Fruit fly (Drosophila melanogaster): ENCODE results near the gene Hmu.

The Hmu gene

DNA sequence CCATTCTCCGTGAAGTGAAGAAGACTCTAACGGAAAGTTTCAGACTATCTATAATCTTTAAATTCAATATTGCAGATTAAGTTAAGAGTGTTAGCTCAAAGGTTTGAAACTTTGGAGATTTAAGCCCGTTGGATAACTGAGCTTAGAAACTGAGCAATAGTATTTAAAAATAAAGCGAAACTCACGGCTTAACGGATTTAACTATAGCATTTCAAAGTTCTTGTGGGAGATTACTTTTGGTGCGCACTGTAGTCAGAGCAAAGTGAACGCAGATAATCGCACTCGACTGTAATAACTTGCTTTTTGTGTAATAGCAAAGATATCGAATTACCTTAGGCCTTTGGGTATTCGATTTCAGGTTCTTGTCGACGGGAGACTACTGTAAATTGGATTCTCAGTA lies 6.3 kb upstream of the Hmu start, which contains the start of gene mrt (continued):
- TF ChIP-seq dmrt11E (tag; optimal IDR thresholded peaks at IDR 0.05) (peak; percentile 15), oc (tag; optimal IDR thresholded peaks at IDR 0.05) (peak; percentile 59), CG3065 (GFP tag; optimal IDR thresholded peaks at IDR 0.05) (no peak), HmgZ (tag; optimal IDR thresholded peaks at IDR 0.05) (peak; percentile 35), CG11085 (GFP tag; IDR thresholded peaks at IDR 0.05) (no peak), Hmx (GFP tag; optimal IDR thresholded peaks at IDR 0.05) (peak; percentile 0), B-H2 (GFP tag; optimal IDR thresholded peaks at IDR 0.05) (no peak), onecut (GFP tag; IDR thresholded peaks at IDR 0.05) (no peak; the same call in 1 of the 2 replicates), Antp (GFP tag; optimal IDR thresholded peaks at IDR 0.05) (peak; percentile 69), z (GFP tag; IDR thresholded peaks at IDR 0.05) (no peak), CG13624 (GFP tag; optimal IDR thresholded peaks at IDR 0.05) (peak; percentile 52), cas (GFP tag; IDR thresholded peaks at IDR 0.05) (no peak), grn (GFP tag; optimal IDR thresholded peaks at IDR 0.05) (no peak), CG17385 (GFP tag; optimal IDR thresholded peaks at IDR 0.05) (peak; percentile 60), ems (GFP tag; optimal IDR thresholded peaks at IDR 0.05) (peak; percentile 61), Fer3 (tag; optimal IDR thresholded peaks at IDR 0.05) (peak; percentile 67), twi (tag; optimal IDR thresholded peaks at IDR 0.05) (no peak), CG15011 (GFP tag; optimal IDR thresholded peaks at IDR 0.05) (peak; percentile 49), CG9609 (GFP tag; optimal IDR thresholded peaks at IDR 0.05) (peak; percentile 54), tap (tag; optimal IDR thresholded peaks at IDR 0.05) (no peak), klu (GFP tag; IDR thresholded peaks at IDR 0.05) (0 out of 2 replicates have a peak, but pooled peaks have one; percentile 28), CG18619 (GFP tag; optimal IDR thresholded peaks at IDR 0.05) (peak; percentile 61), CG10654 (GFP tag; optimal IDR thresholded peaks at IDR 0.05) (peak; percentile 7), MESR4 (GFP tag; optimal IDR thresholded peaks at IDR 0.05) (no peak), CG5245 (GFP tag; optimal IDR thresholded peaks at IDR 0.05) (peak; percentile 21), Bteb2 (GFP tag; optimal IDR thresholded peaks at IDR 0.05) (peak; percentile 52), CG11560 (tag; IDR thresholded peaks at IDR 0.05) (peak; percentile 50; the same call in 1 of the 3 replicates), NFAT (GFP tag; IDR thresholded peaks at IDR 0.05) (peak; percentile 53; the same call in 1 of the 2 replicates), Ptx1 (GFP tag; IDR thresholded peaks at IDR 0.05) (peak; percentile 54), E2f2 (GFP tag; IDR thresholded peaks at IDR 0.05) (peak; percentile 19; the same call in 1 of the 2 replicates), CG17802 (tag; optimal IDR thresholded peaks at IDR 0.05) (peak; percentile 40), CG6813 (GFP tag; optimal IDR thresholded peaks at IDR 0.05) (peak; percentile 29), CG16863 (GFP tag; optimal IDR thresholded peaks at IDR 0.05) (peak; percentile 38), CG12236 (GFP tag; optimal IDR thresholded peaks at IDR 0.05) (no peak), CG32532 (GFP tag; IDR thresholded peaks at IDR 0.05) (peak; percentile 56), slou (GFP tag; optimal IDR thresholded peaks at IDR 0.05) (no peak), lov (optimal IDR thresholded peaks at IDR 0.05) (no peak), lov (GFP tag; IDR thresholded peaks at IDR 0.05) (no peak), lab (GFP tag; optimal IDR thresholded peaks at IDR 0.05) (peak; percentile 68), usp (GFP tag; optimal IDR thresholded peaks at IDR 0.05) (no peak), tin (GFP tag; optimal IDR thresholded peaks at IDR 0.05) (peak; percentile 39), CG2678 (tag; optimal IDR thresholded peaks at IDR 0.05) (peak; percentile 76), phol (tag; optimal IDR thresholded peaks at IDR 0.05) (peak; percentile 53), crol (GFP tag; IDR thresholded peaks at IDR 0.05) (no peak), sqz (GFP tag; optimal IDR thresholded peaks at IDR 0.05) (no peak), Dip2 (GFP tag; IDR thresholded peaks at IDR 0.05) (no peak), ab (GFP tag; optimal IDR thresholded peaks at IDR 0.05) (peak; percentile 33), pum (GFP tag; optimal IDR thresholded peaks at IDR 0.05) (peak; percentile 54), CTCF (GFP tag; optimal IDR thresholded peaks at IDR 0.05) (no peak), yki (optimal IDR thresholded peaks at IDR 0.05) (no peak), Med (GFP tag) (peak; percentile 96), CG12942 (GFP tag; optimal IDR thresholded peaks at IDR 0.05) (peak; percentile 21), HLH3B (GFP tag; IDR thresholded peaks at IDR 0.05) (0 out of 2 replicates have a peak, but pooled peaks have one; percentile 10)

Measured in whole organism, embryonic.